Fruit fly (Drosophila melanogaster) whole organism, embryonic: ENCODE data around the gene Hsp110.
A peak's percentile ranks its signal among the peaks of the same experiment; 100 is the strongest.

ENCODE experiments used
- Atf6 ChIP-seq: fragments of 200-800 bp; sonication (Bioruptor generic); IDR thresholded peaks from 2 replicates; pipeline ENCODE4 v1.3.6; 2022; ENCODE audit warnings: missing biosample characterization, missing genetic modification characterization
- BEAF-32 ChIP-seq: fragments of 200-800 bp; sonication (Bioruptor generic); optimal IDR thresholded peaks from 3 replicates; lab custom pipeline; 2017; ENCODE audit warnings: missing biosample characterization, missing genetic modification characterization, mild to moderate bottlenecking, moderate library complexity, missing genetic modification reagents
- CG13424 ChIP-seq: fragments of 200-800 bp; sonication (Bioruptor generic); optimal IDR thresholded peaks from 2 replicates; lab custom pipeline; 2019; ENCODE audit warnings: missing biosample characterization, mild to moderate bottlenecking, missing genetic modification characterization, moderate library complexity
- CG14860 ChIP-seq: fragments of 200-800 bp; sonication (Bioruptor generic); IDR thresholded peaks from 3 replicates; pipeline ENCODE4 v1.3.6; 2022; ENCODE audit warnings: missing biosample characterization, missing genetic modification characterization; ENCODE audit not compliant: partially characterized antibody
- CG18599 ChIP-seq: fragments of 200-800 bp; sonication (Bioruptor generic); optimal IDR thresholded peaks from 3 replicates; lab custom pipeline; 2017; ENCODE audit warnings: missing biosample characterization, missing genetic modification characterization, mild to moderate bottlenecking, moderate library complexity, missing genetic modification reagents
- CG3163 ChIP-seq: fragments of 200-800 bp; sonication (Bioruptor generic); optimal IDR thresholded peaks from 3 replicates; lab custom pipeline; 2016; ENCODE audit warnings: missing biosample characterization, missing genetic modification characterization
- CG4854 ChIP-seq: fragments of 200-800 bp; sonication (Bioruptor generic); optimal IDR thresholded peaks from 2 replicates; lab custom pipeline; 2016; ENCODE audit warnings: missing biosample characterization, missing genetic modification characterization, inconsistent platforms
- CG6854 ChIP-seq: fragments of 200-800 bp; sonication (Bioruptor generic); optimal IDR thresholded peaks from 3 replicates; lab custom pipeline; 2017; ENCODE audit warnings: missing biosample characterization, mild to moderate bottlenecking, missing genetic modification characterization
- Fer3 ChIP-seq: fragments of 200-800 bp; sonication (Bioruptor generic); optimal IDR thresholded peaks from 2 replicates; lab custom pipeline; 2018; ENCODE audit warnings: missing biosample characterization, mild to moderate bottlenecking, missing genetic modification characterization, moderate library complexity
- Gug ChIP-seq: fragments of 200-800 bp; sonication (Bioruptor generic); IDR thresholded peaks from 4 replicates; pipeline ENCODE4 v1.3.6; 2022; ENCODE audit warnings: missing biosample characterization, missing genetic modification characterization
- crol ChIP-seq: fragments of 200-800 bp; sonication (Bioruptor generic); IDR thresholded peaks from 2 replicates; pipeline ENCODE4 v1.3.6; 2022; ENCODE audit warnings: missing biosample characterization, missing genetic modification characterization
- pfk ChIP-seq: fragments of 200-800 bp; sonication (Bioruptor generic); optimal IDR thresholded peaks from 2 replicates; lab custom pipeline; 2018; ENCODE audit warnings: missing biosample characterization, mild to moderate bottlenecking, missing genetic modification characterization, moderate library complexity
- vvl ChIP-seq: fragments of 200-800 bp; sonication (Bioruptor generic); IDR thresholded peaks from 2 replicates; pipeline ENCODE4 v1.3.6; 2022; ENCODE audit warnings: missing biosample characterization, missing genetic modification characterization

DNA sequence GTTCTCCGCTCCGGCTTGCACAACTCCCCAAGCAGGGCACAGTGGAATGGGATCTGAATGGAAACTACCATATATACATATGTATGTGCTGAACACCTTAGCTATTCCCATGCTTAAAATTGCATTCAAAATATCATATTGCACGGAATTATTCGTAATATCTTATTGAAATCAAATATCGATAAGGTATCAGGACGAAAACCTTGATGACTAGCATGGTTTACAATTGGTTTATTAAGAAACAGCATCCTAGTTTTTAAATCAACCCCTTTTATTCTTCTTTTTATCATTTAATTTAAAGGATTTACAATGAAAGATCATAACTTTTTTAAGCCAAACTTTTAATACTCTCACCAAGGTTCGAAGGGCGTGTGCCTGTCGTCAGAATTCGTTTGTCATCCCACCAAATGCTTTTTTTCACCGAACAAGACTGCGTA, 18.5 kb downstream of the Hsp110 start:
- TF ChIP-seq crol (no peak), CG13424 (tag; lab: Kevin White, UChicago) (no peak), CG4854 (GFP tag; lab: Kevin White, UChicago) (no peak), Atf6 (no peak), vvl (GFP tag; lab: Robert Waterston, UW) (no peak), Fer3 (tag; lab: Kevin White, UChicago) (no peak), Gug (GFP tag; lab: Robert Waterston, UW) (no peak), pfk (GFP tag; lab: Kevin White, UChicago) (no peak), BEAF-32 (GFP tag; lab: Kevin White, UChicago) (no peak), CG14860 (GFP tag; lab: Robert Waterston, UW) (no peak), CG3163 (GFP tag; lab: Kevin White, UChicago) (no peak), CG6854 (no peak), CG18599 (GFP tag; lab: Kevin White, UChicago) (peak; percentile 31)
